Worm (Caenorhabditis elegans) whole organism, midembryonic: ENCODE measurements around the gene ehs-1.

Experiments used
- T22C8.4 ChIP-seq: fragments of 200-800 bp; sonication (Bioruptor generic); IDR thresholded peaks from 2 replicates; pipeline ENCODE4 v1.3.6; 2022; ENCODE audit warnings: missing genetic modification characterization, missing compliant biosample characterization
- cog-1 ChIP-seq: sonication (generic microtip); optimal IDR thresholded peaks from 2 replicates; lab custom pipeline; 2016; ENCODE audit warnings: missing genetic modification characterization, missing compliant biosample characterization
- flt-1 ChIP-seq: fragments of 200-800 bp; sonication (Bioruptor generic); IDR thresholded peaks from 2 replicates; pipeline ENCODE4 v1.3.6; 2022; ENCODE audit warnings: missing genetic modification characterization, missing compliant biosample characterization
- klf-2 ChIP-seq: fragments of 200-800 bp; sonication (Bioruptor generic); conservative IDR thresholded peaks from 2 replicates; pipeline ENCODE4 v1.3.6; 2022; ENCODE audit warnings: missing genetic modification reagents, missing genetic modification characterization, missing compliant biosample characterization
- med-1 ChIP-seq: sonication (generic microtip); optimal IDR thresholded peaks from 2 replicates; lab custom pipeline; 2017; ENCODE audit warnings: missing genetic modification characterization, mild to moderate bottlenecking, missing compliant biosample characterization, antibody characterized with exemption, missing genetic modification reagents; ENCODE audit not compliant: insufficient read depth
- ref-1 ChIP-seq: fragments of 200-800 bp; sonication (Bioruptor generic); conservative IDR thresholded peaks from 2 replicates; pipeline ENCODE4 v1.3.6; 2022; ENCODE audit warnings: missing genetic modification reagents, missing genetic modification characterization, missing compliant biosample characterization
- tab-1 ChIP-seq: fragments of 200-800 bp; sonication (Bioruptor generic); IDR thresholded peaks from 2 replicates; pipeline ENCODE4 v1.3.6; 2022; ENCODE audit warnings: missing genetic modification characterization, missing compliant biosample characterization
- ztf-23 ChIP-seq: fragments of 200-800 bp; sonication (Bioruptor generic); IDR thresholded peaks from 2 replicates; pipeline ENCODE4 v1.3.6; 2022; ENCODE audit warnings: missing genetic modification reagents, missing genetic modification characterization, missing compliant biosample characterization
- ztf-29 ChIP-seq: fragments of 200-800 bp; sonication (Bioruptor generic); IDR thresholded peaks from 2 replicates; pipeline ENCODE4 v1.3.6; 2022; ENCODE audit warnings: missing genetic modification reagents, missing genetic modification characterization, missing compliant biosample characterization

Gene ehs-1

ce11 chrII:5854122-5854521 lies 33.6 kb downstream of the ehs-1 start, which contains the start of gene H41C03.1:
Gene H41C03.1, plus strand, starts transcription at chrII:5854422.
- no peak for TF ChIP-seq klf-2 (GFP tag; lab: Robert Waterston, UW)
- TF ChIP-seq T22C8.4: no peak
- TF ChIP-seq ztf-29: no peak

- no peak for TF ChIP-seq tab-1 (GFP tag; lab: Robert Waterston, UW)
- TF ChIP-seq ref-1 (GFP tag; lab: Robert Waterston, UW): no peak
- TF ChIP-seq cog-1 (tag; lab: Kevin White, UChicago): no peak
- no peak for TF ChIP-seq med-1 (GFP tag; lab: Kevin White, UChicago)
- no peak for TF ChIP-seq klf-2 (GFP tag; lab: Robert Waterston, UW)
- TF ChIP-seq flt-1: no peak
- TF ChIP-seq ztf-23 (GFP tag; lab: Robert Waterston, UW): no peak
- TF ChIP-seq T22C8.4: no peak
- no peak for TF ChIP-seq ztf-29
Observed at ce11 chrII:5858322-5858721, 37.8 kb downstream of the ehs-1 start, which contains the start of gene F55C12.4. Gene F55C12.4, minus strand, starts transcription at chrII:5858422.

- TF ChIP-seq flt-1 (no peak), med-1 (GFP tag; lab: Kevin White, UChicago) (no peak), ztf-29 (no peak)
Observed at ce11 chrII:5860621-5861020, 40.1 kb downstream of the ehs-1 start.

ce11 chrII:5863893-5864292 lies 43.4 kb downstream of the ehs-1 start, which contains the start of gene tag-234:
Gene tag-234, plus strand, starts transcription at chrII:5864193.
- TF ChIP-seq ztf-29: no peak
- TF ChIP-seq cog-1 (tag; lab: Kevin White, UChicago): no peak

ce11 chrII:5865405-5866308 lies 45.1 kb downstream of the ehs-1 start, which contains the start of gene F55C12.19:
Gene F55C12.19, plus strand, starts transcription at chrII:5866139.
- TF ChIP-seq ztf-29 (no peak), T22C8.4 (no peak), ref-1 (GFP tag; lab: Robert Waterston, UW) (no peak), med-1 (GFP tag; lab: Kevin White, UChicago) (no peak), flt-1 (no peak), ztf-23 (GFP tag; lab: Robert Waterston, UW) (no peak), cog-1 (tag; lab: Kevin White, UChicago) (no peak), tab-1 (GFP tag; lab: Robert Waterston, UW) (no peak), klf-2 (GFP tag; lab: Robert Waterston, UW) (no peak)

- no peak for TF ChIP-seq T22C8.4
Observed at ce11 chrII:5866920-5867319, 46.4 kb downstream of the ehs-1 start.

ce11 chrII:5871508-5871907 lies 51.0 kb downstream of the ehs-1 start:
- TF ChIP-seq tab-1 (GFP tag; lab: Robert Waterston, UW) (no peak), T22C8.4 (no peak), klf-2 (GFP tag; lab: Robert Waterston, UW) (no peak), med-1 (GFP tag; lab: Kevin White, UChicago) (no peak), ztf-29 (no peak), flt-1 (no peak), cog-1 (tag; lab: Kevin White, UChicago) (no peak), ztf-23 (GFP tag; lab: Robert Waterston, UW) (no peak), ref-1 (GFP tag; lab: Robert Waterston, UW) (no peak)

- TF ChIP-seq T22C8.4 (no peak), klf-2 (GFP tag; lab: Robert Waterston, UW) (no peak), ztf-29 (no peak), tab-1 (GFP tag; lab: Robert Waterston, UW) (no peak), ztf-23 (GFP tag; lab: Robert Waterston, UW) (no peak), flt-1 (no peak), cog-1 (tag; lab: Kevin White, UChicago) (no peak), ref-1 (GFP tag; lab: Robert Waterston, UW) (no peak), med-1 (GFP tag; lab: Kevin White, UChicago) (no peak)
Observed at ce11 chrII:5872414-5872813, 51.9 kb downstream of the ehs-1 start.
